Fruit fly (Drosophila melanogaster) whole organism, embryonic: ENCODE results near the gene CG2124.
A peak's percentile ranks its signal among the peaks of the same experiment; 100 is the strongest.

Experiments used
- Abd-B ChIP-seq: fragments of 200-800 bp; sonication (Bioruptor generic); optimal IDR thresholded peaks from 2 replicates; lab custom pipeline; 2018; ENCODE audit warnings: missing biosample characterization, mild to moderate bottlenecking, missing genetic modification characterization, moderate library complexity
- Ada2b ChIP-seq: fragments of 200-800 bp; sonication (Bioruptor generic); IDR thresholded peaks from 2 replicates; pipeline ENCODE4 v1.3.6; 2022; ENCODE audit warnings: missing biosample characterization, missing genetic modification characterization
- Asciz ChIP-seq: fragments of 200-800 bp; sonication (Bioruptor generic); optimal IDR thresholded peaks from 2 replicates; lab custom pipeline; 2017; ENCODE audit warnings: missing biosample characterization, mild to moderate bottlenecking, missing genetic modification characterization, missing genetic modification reagents
- B-H1 ChIP-seq: fragments of 200-800 bp; sonication (Bioruptor generic); IDR thresholded peaks from 3 replicates; pipeline ENCODE4 v1.3.6; 2022; ENCODE audit warnings: missing biosample characterization, missing genetic modification characterization
- Bgb ChIP-seq: fragments of 200-800 bp; sonication (Bioruptor generic); IDR thresholded peaks from 2 replicates; pipeline ENCODE4 v1.3.6; 2022; ENCODE audit warnings: missing biosample characterization, missing genetic modification characterization; ENCODE audit not compliant: partially characterized antibody
- CG10462 ChIP-seq: fragments of 200-800 bp; sonication (Bioruptor generic); optimal IDR thresholded peaks from 2 replicates; lab custom pipeline; 2016; ENCODE audit warnings: missing biosample characterization, missing genetic modification characterization
- CG11093 ChIP-seq: fragments of 200-800 bp; sonication (Bioruptor generic); IDR thresholded peaks from 3 replicates; pipeline ENCODE4 v1.3.6; 2022; ENCODE audit warnings: missing biosample characterization, missing genetic modification characterization
- CG11560 ChIP-seq: fragments of 200-800 bp; sonication (Bioruptor generic); IDR thresholded peaks from 3 replicates; pipeline ENCODE4 v1.3.6; 2022; ENCODE audit warnings: missing biosample characterization, missing genetic modification characterization
- CG13775 ChIP-seq: fragments of 200-800 bp; sonication (Bioruptor generic); optimal IDR thresholded peaks from 3 replicates; lab custom pipeline; 2017; ENCODE audit warnings: missing biosample characterization, mild to moderate bottlenecking, missing genetic modification characterization
- CG14014 ChIP-seq: fragments of 200-800 bp; sonication (Bioruptor generic); IDR thresholded peaks from 2 replicates; pipeline ENCODE4 v1.3.6; 2022; ENCODE audit warnings: missing biosample characterization, missing genetic modification characterization
- CG15073 ChIP-seq: fragments of 200-800 bp; sonication (Bioruptor generic); optimal IDR thresholded peaks from 2 replicates; lab custom pipeline; 2016; ENCODE audit warnings: missing biosample characterization, missing genetic modification characterization
- CG15269 ChIP-seq: fragments of 200-800 bp; sonication (Bioruptor generic); optimal IDR thresholded peaks from 2 replicates; lab custom pipeline; 2018; ENCODE audit warnings: missing biosample characterization, mild to moderate bottlenecking, missing genetic modification characterization, moderate library complexity
- CG15696 ChIP-seq: fragments of 200-800 bp; sonication (Bioruptor generic); optimal IDR thresholded peaks from 2 replicates; lab custom pipeline; 2019; ENCODE audit warnings: missing biosample characterization, mild to moderate bottlenecking, missing genetic modification characterization, moderate library complexity
- CG17361 ChIP-seq: fragments of 200-800 bp; sonication (Bioruptor generic); IDR thresholded peaks from 3 replicates; pipeline ENCODE4 v1.3.6; 2022; ENCODE audit warnings: missing biosample characterization, missing genetic modification characterization
- CG17385 ChIP-seq: fragments of 200-800 bp; sonication (Bioruptor generic); optimal IDR thresholded peaks from 3 replicates; lab custom pipeline; 2018; ENCODE audit warnings: missing biosample characterization, mild to moderate bottlenecking, missing genetic modification characterization
- CG1792 ChIP-seq: fragments of 200-800 bp; sonication (Bioruptor generic); optimal IDR thresholded peaks from 2 replicates; lab custom pipeline; 2016; ENCODE audit warnings: missing biosample characterization, missing genetic modification characterization
- CG18619 ChIP-seq: fragments of 200-800 bp; sonication (Bioruptor generic); optimal IDR thresholded peaks from 3 replicates; lab custom pipeline; 2017; ENCODE audit warnings: missing biosample characterization, mild to moderate bottlenecking, missing genetic modification characterization
- CG18764 ChIP-seq: fragments of 200-800 bp; sonication (Bioruptor generic); optimal IDR thresholded peaks from 3 replicates; lab custom pipeline; 2016; ENCODE audit warnings: missing biosample characterization, missing genetic modification characterization
- CG2129 ChIP-seq: fragments of 200-800 bp; sonication (Bioruptor generic); IDR thresholded peaks from 2 replicates; pipeline ENCODE4 v1.3.6; 2022; ENCODE audit warnings: missing biosample characterization, missing genetic modification characterization; ENCODE audit not compliant: partially characterized antibody
- CG30020 ChIP-seq: fragments of 200-800 bp; optimal IDR thresholded peaks from 2 replicates; lab custom pipeline; 2019; ENCODE audit warnings: missing biosample characterization, mild to moderate bottlenecking, missing genetic modification characterization, moderate library complexity
- CG30431 ChIP-seq: fragments of 200-800 bp; sonication (Bioruptor generic); optimal IDR thresholded peaks from 2 replicates; lab custom pipeline; 2017; ENCODE audit warnings: missing biosample characterization, missing genetic modification characterization
- CG33213 ChIP-seq: fragments of 200-800 bp; sonication (Bioruptor generic); optimal IDR thresholded peaks from 3 replicates; lab custom pipeline; 2016; ENCODE audit warnings: missing biosample characterization, missing genetic modification characterization
- CG34224 ChIP-seq: fragments of 200-800 bp; sonication (Bioruptor generic); IDR thresholded peaks from 3 replicates; pipeline ENCODE4 v1.3.6; 2022; ENCODE audit warnings: missing biosample characterization, missing genetic modification characterization; ENCODE audit not compliant: partially characterized antibody
- CG3838 ChIP-seq: fragments of 200-800 bp; sonication (Bioruptor generic); optimal IDR thresholded peaks from 3 replicates; lab custom pipeline; 2016; ENCODE audit warnings: missing biosample characterization, missing genetic modification characterization
- CG5180 ChIP-seq: fragments of 200-800 bp; sonication (Bioruptor generic); optimal IDR thresholded peaks from 3 replicates; lab custom pipeline; 2017; ENCODE audit warnings: missing biosample characterization, missing genetic modification characterization, mild to moderate bottlenecking, moderate library complexity, missing genetic modification reagents
- CG6254 ChIP-seq: fragments of 200-800 bp; sonication (Bioruptor generic); optimal IDR thresholded peaks from 3 replicates; lab custom pipeline; 2017; ENCODE audit warnings: mild to moderate bottlenecking, missing biosample characterization, missing genetic modification reagents, missing genetic modification characterization
- CG7839 ChIP-seq: fragments of 200-800 bp; sonication (Bioruptor generic); optimal IDR thresholded peaks from 3 replicates; lab custom pipeline; 2018; ENCODE audit warnings: missing biosample characterization, mild to moderate bottlenecking, missing genetic modification characterization, moderate library complexity
- Dbx ChIP-seq: fragments of 200-800 bp; sonication (Bioruptor generic); IDR thresholded peaks from 3 replicates; pipeline ENCODE4 v1.3.6; 2022; ENCODE audit warnings: missing biosample characterization, missing genetic modification characterization
- Eip74EF ChIP-seq, 2 experiments: fragments of 200-800 bp in 1 of 2; fragments of >200 bp in 1 of 2; sonication (Bioruptor generic) in 1 of 2; optimal IDR thresholded peaks; 2 replicates each; lab custom pipeline; 2017 to 2019; ENCODE audit warnings: missing biosample characterization in 2 of 2, missing genetic modification characterization in 2 of 2, mild to moderate bottlenecking in 1 of 2, moderate library complexity in 1 of 2
- HHEX ChIP-seq: fragments of 200-800 bp; sonication (Bioruptor generic); optimal IDR thresholded peaks from 3 replicates; lab custom pipeline; 2017; ENCODE audit warnings: missing biosample characterization, mild to moderate bottlenecking, missing genetic modification characterization, missing genetic modification reagents
- HmgD ChIP-seq: fragments of 200-800 bp; sonication (Bioruptor generic); optimal IDR thresholded peaks from 3 replicates; lab custom pipeline; 2016; ENCODE audit warnings: missing biosample characterization, missing genetic modification characterization
- MBD-R2 ChIP-seq: fragments of 200-800 bp; sonication (Bioruptor generic); IDR thresholded peaks from 2 replicates; pipeline ENCODE4 v1.3.6; 2022; ENCODE audit warnings: missing biosample characterization, missing genetic modification characterization
- amos ChIP-seq: fragments of 200-800 bp; sonication (Bioruptor generic); IDR thresholded peaks from 2 replicates; pipeline ENCODE4 v1.3.6; 2022; ENCODE audit warnings: missing biosample characterization, missing genetic modification characterization; ENCODE audit not compliant: partially characterized antibody
- az2 ChIP-seq: fragments of 200-800 bp; sonication (Bioruptor generic); optimal IDR thresholded peaks from 3 replicates; lab custom pipeline; 2016; ENCODE audit warnings: missing biosample characterization, missing genetic modification characterization
- bbx ChIP-seq: fragments of 200-800 bp; sonication (Bioruptor generic); IDR thresholded peaks from 2 replicates; pipeline ENCODE4 v1.3.6; 2022; ENCODE audit warnings: missing biosample characterization, missing genetic modification characterization; ENCODE audit not compliant: partially characterized antibody
- br ChIP-seq: fragments of >200 bp; optimal IDR thresholded peaks from 2 replicates; lab custom pipeline; 2017
- bsh ChIP-seq, 2 experiments: fragments of 200-800 bp; sonication (Bioruptor generic); optimal IDR thresholded peaks; 2 replicates each; lab custom pipeline; 2017 to 2018; ENCODE audit warnings: mild to moderate bottlenecking in 2 of 2, missing biosample characterization in 2 of 2, missing genetic modification characterization in 2 of 2, moderate library complexity in 1 of 2
- crol ChIP-seq: fragments of 200-800 bp; sonication (Bioruptor generic); IDR thresholded peaks from 2 replicates; pipeline ENCODE4 v1.3.6; 2022; ENCODE audit warnings: missing biosample characterization, missing genetic modification characterization
- ewg ChIP-seq: fragments of 200-800 bp; sonication (Bioruptor generic); optimal IDR thresholded peaks from 3 replicates; lab custom pipeline; 2017; ENCODE audit warnings: mild to moderate bottlenecking, missing biosample characterization, missing genetic modification reagents, missing genetic modification characterization
- gem ChIP-seq: fragments of 200-800 bp; sonication (Bioruptor generic); optimal IDR thresholded peaks from 2 replicates; lab custom pipeline; 2019; ENCODE audit warnings: missing biosample characterization, mild to moderate bottlenecking, missing genetic modification characterization, moderate library complexity
- gsb-n ChIP-seq: fragments of 200-800 bp; sonication (Bioruptor generic); optimal IDR thresholded peaks from 3 replicates; lab custom pipeline; 2018; ENCODE audit warnings: missing biosample characterization, mild to moderate bottlenecking, missing genetic modification characterization
- her ChIP-seq: fragments of 200-800 bp; sonication (Bioruptor generic); optimal IDR thresholded peaks from 2 replicates; lab custom pipeline; 2016; ENCODE audit warnings: missing biosample characterization, missing genetic modification characterization
- nau ChIP-seq: fragments of 200-800 bp; sonication (Bioruptor generic); optimal IDR thresholded peaks from 3 replicates; lab custom pipeline; 2017; ENCODE audit warnings: missing biosample characterization, mild to moderate bottlenecking, missing genetic modification characterization, missing genetic modification reagents
- sc ChIP-seq, 3 experiments: fragments of >200 bp in 2 of 3; fragments of 200-800 bp in 1 of 3; sonication (Bioruptor generic) in 1 of 3; optimal IDR thresholded peaks; 2 replicates in 2 of 3; 3 replicates in 1 of 3; lab custom pipeline; 2017; ENCODE audit warnings: mild to moderate bottlenecking in 1 of 3, missing biosample characterization in 1 of 3, missing genetic modification characterization in 1 of 3, missing genetic modification reagents in 1 of 3
- sens-2 ChIP-seq: fragments of 200-800 bp; sonication (Bioruptor generic); IDR thresholded peaks from 2 replicates; pipeline ENCODE4 v1.3.6; 2022; ENCODE audit warnings: missing biosample characterization, missing genetic modification characterization
- so ChIP-seq: fragments of 200-800 bp; sonication (Bioruptor generic); IDR thresholded peaks from 3 replicates; pipeline ENCODE4 v1.3.6; 2022; ENCODE audit warnings: missing biosample characterization, missing genetic modification characterization
- sob ChIP-seq: fragments of 200-800 bp; sonication (Bioruptor generic); IDR thresholded peaks from 2 replicates; pipeline ENCODE4 v1.3.6; 2022; ENCODE audit warnings: missing biosample characterization, missing genetic modification characterization
- tin ChIP-seq: fragments of 200-800 bp; sonication (Bioruptor generic); optimal IDR thresholded peaks from 3 replicates; lab custom pipeline; 2016; ENCODE audit warnings: missing biosample characterization, missing genetic modification characterization
- unc-4 ChIP-seq: fragments of 200-800 bp; sonication (Bioruptor generic); IDR thresholded peaks from 2 replicates; pipeline ENCODE4 v1.3.6; 2022; ENCODE audit warnings: missing biosample characterization, missing genetic modification characterization; ENCODE audit not compliant: partially characterized antibody

Gene CG2124

dm6 chrX:10573554-10573953, 22.4 kb upstream of the CG2124 start (continued):
- TF ChIP-seq sc (optimal IDR thresholded peaks at IDR 0.05; lab: Kevin White, UChicago) (no peak), sc (GFP tag; optimal IDR thresholded peaks at IDR 0.05; lab: Kevin White, UChicago) (no peak), Dbx (GFP tag; lab: Robert Waterston, UW) (peak; percentile 55; the same call in 1 of the 3 replicates), CG3838 (GFP tag; lab: Kevin White, UChicago) (no peak), CG15269 (tag; lab: Kevin White, UChicago) (peak; percentile 69), HHEX (peak; percentile 52), unc-4 (GFP tag; lab: Robert Waterston, UW) (no peak), Ada2b (GFP tag; lab: Robert Waterston, UW) (peak; percentile 75), br (lab: Kevin White, UChicago) (no peak), CG33213 (GFP tag; lab: Kevin White, UChicago) (no peak), HmgD (GFP tag; lab: Kevin White, UChicago) (no peak), CG11093 (GFP tag; lab: Robert Waterston, UW) (0 out of 3 replicates have a peak, but pooled peaks have one; percentile 19), CG15696 (tag; lab: Kevin White, UChicago) (no peak), amos (no peak), sens-2 (GFP tag; lab: Robert Waterston, UW) (no peak), CG11560 (tag; lab: Robert Waterston, UW) (no peak), sob (GFP tag; lab: Robert Waterston, UW) (peak; percentile 42; the same call in 1 of the 2 replicates), CG18764 (GFP tag; lab: Kevin White, UChicago) (peak; percentile 0), CG13775 (GFP tag; lab: Kevin White, UChicago) (peak; percentile 0), CG1792 (GFP tag; lab: Kevin White, UChicago) (no peak), bsh (GFP tag; optimal IDR thresholded peaks at IDR 0.05; lab: Kevin White, UChicago) (peak in 1 of 2 experiments; percentile 66), tin (GFP tag; lab: Kevin White, UChicago) (peak; percentile 24), CG34224 (GFP tag; lab: Robert Waterston, UW) (no peak), crol (no peak), CG30431 (no peak), ewg (peak; percentile 30), Bgb (GFP tag; lab: Robert Waterston, UW) (no peak), CG17361 (peak; percentile 39; the same call in 1 of the 3 replicates), CG17385 (GFP tag; lab: Kevin White, UChicago) (peak; percentile 54), MBD-R2 (GFP tag; lab: Robert Waterston, UW) (peak; percentile 27; the same call in 1 of the 2 replicates), gem (tag; lab: Kevin White, UChicago) (peak; percentile 77), Asciz (GFP tag; lab: Kevin White, UChicago) (peak; percentile 31), gsb-n (tag; lab: Kevin White, UChicago) (peak; percentile 50), CG6254 (GFP tag; lab: Kevin White, UChicago) (peak; percentile 6), Eip74EF (GFP tag; optimal IDR thresholded peaks at IDR 0.05; lab: Kevin White, UChicago) (no peak), CG10462 (GFP tag; lab: Kevin White, UChicago) (no peak), her (GFP tag; lab: Kevin White, UChicago) (no peak), Abd-B (GFP tag; lab: Kevin White, UChicago) (peak; percentile 25), B-H1 (GFP tag; lab: Robert Waterston, UW) (no peak; the same call in 2 of the 3 replicates), az2 (GFP tag; lab: Kevin White, UChicago) (peak; percentile 55), CG7839 (tag; lab: Kevin White, UChicago) (peak; percentile 70), CG15073 (GFP tag; lab: Kevin White, UChicago) (no peak), CG30020 (tag; lab: Kevin White, UChicago) (no peak), CG18619 (GFP tag; lab: Kevin White, UChicago) (no peak), CG14014 (GFP tag; lab: Robert Waterston, UW) (peak; percentile 67), CG2129 (GFP tag; lab: Robert Waterston, UW) (no peak), nau (GFP tag; lab: Kevin White, UChicago) (no peak), CG5180 (GFP tag; lab: Kevin White, UChicago) (no peak), so (GFP tag; lab: Robert Waterston, UW) (0 out of 3 replicates have a peak, but pooled peaks have one; percentile 17), bbx (GFP tag; lab: Robert Waterston, UW) (no peak)
